Worm (Caenorhabditis elegans) whole organism, young adult: ENCODE measurements around the gene gmeb-3.

Source experiments
- B0035.1 ChIP-seq: sonication (generic microtip); optimal IDR thresholded peaks from 2 replicates; lab custom pipeline; 2016; ENCODE audit warnings: missing genetic modification characterization, mild to moderate bottlenecking, missing compliant biosample characterization, missing genotype, missing genetic modification reagents
- B0336.3 ChIP-seq: fragments of 200-800 bp; sonication (Bioruptor generic); IDR thresholded peaks from 2 replicates; pipeline ENCODE4 v1.3.6; 2022; ENCODE audit warnings: missing genetic modification characterization, missing compliant biosample characterization
- C17E4.6 ChIP-seq: fragments of 200-800 bp; sonication (Bioruptor generic); IDR thresholded peaks from 2 replicates; pipeline ENCODE4 v1.3.6; 2022; ENCODE audit warnings: missing genetic modification reagents, missing genetic modification characterization, missing compliant biosample characterization
- F10E7.11 ChIP-seq: sonication (generic microtip); optimal IDR thresholded peaks from 2 replicates; lab custom pipeline; 2017; ENCODE audit warnings: mild to moderate bottlenecking, missing genetic modification characterization, moderate library complexity, missing compliant biosample characterization
- F22D6.2 ChIP-seq: sonication (generic microtip); optimal IDR thresholded peaks from 2 replicates; lab custom pipeline; 2016; ENCODE audit warnings: mild to moderate bottlenecking, missing genetic modification characterization, missing compliant biosample characterization
- F39B2.1 ChIP-seq: fragments of 200-800 bp; sonication (Bioruptor generic); IDR thresholded peaks from 2 replicates; pipeline ENCODE4 v1.3.6; 2022; ENCODE audit warnings: missing genetic modification reagents, missing genetic modification characterization, missing compliant biosample characterization
- F52B5.7 ChIP-seq: sonication (generic microtip); optimal IDR thresholded peaks from 2 replicates; lab custom pipeline; 2016; ENCODE audit warnings: mild to moderate bottlenecking, missing genetic modification characterization, missing compliant biosample characterization
- F55B11.4 ChIP-seq: sonication (generic microtip); optimal IDR thresholded peaks from 2 replicates; lab custom pipeline; 2016; ENCODE audit warnings: missing compliant biosample characterization, missing genetic modification characterization, borderline replicate concordance; ENCODE audit not compliant: insufficient read depth
- F57C9.4 ChIP-seq: sonication (generic microtip); optimal IDR thresholded peaks from 2 replicates; lab custom pipeline; 2017; ENCODE audit warnings: mild to moderate bottlenecking, missing genetic modification characterization, missing compliant biosample characterization
- K12H6.12 ChIP-seq: fragments of 200-800 bp; sonication (Bioruptor generic); optimal IDR thresholded peaks from 2 replicates; lab custom pipeline; 2018; ENCODE audit warnings: mild to moderate bottlenecking, missing genetic modification characterization, missing compliant biosample characterization
- T07F8.4 ChIP-seq: sonication (generic microtip); optimal IDR thresholded peaks from 2 replicates; lab custom pipeline; 2016; ENCODE audit warnings: mild to moderate bottlenecking, missing genetic modification characterization, moderate library complexity, missing compliant biosample characterization
- Y53G8AR.9 ChIP-seq: fragments of 200-800 bp; sonication (Bioruptor generic); conservative IDR thresholded peaks from 2 replicates; pipeline ENCODE4 v1.3.6; 2022; ENCODE audit warnings: missing genetic modification reagents, missing genetic modification characterization, missing compliant biosample characterization
- Y56A3A.18 ChIP-seq: fragments of 200-800 bp; sonication (Bioruptor generic); IDR thresholded peaks from 2 replicates; pipeline ENCODE4 v1.3.6; 2022; ENCODE audit warnings: missing genetic modification reagents, missing genetic modification characterization, missing compliant biosample characterization
- Y79H2A.3 ChIP-seq: fragments of 200-800 bp; sonication (Bioruptor generic); conservative IDR thresholded peaks from 2 replicates; pipeline ENCODE4 v1.3.6; 2022; ENCODE audit warnings: missing genetic modification reagents, missing genetic modification characterization, missing compliant biosample characterization
- ZK185.1 ChIP-seq: sonication (generic microtip); optimal IDR thresholded peaks from 2 replicates; lab custom pipeline; 2016; ENCODE audit warnings: mild to moderate bottlenecking, missing genetic modification characterization, missing compliant biosample characterization; ENCODE audit not compliant: poor library complexity, severe bottlenecking
- attf-3 ChIP-seq: fragments of 200-800 bp; sonication (Bioruptor generic); conservative IDR thresholded peaks from 2 replicates; pipeline ENCODE4 v1.3.6; 2022; ENCODE audit warnings: missing genetic modification reagents, missing genetic modification characterization, missing compliant biosample characterization
- cebp-1 ChIP-seq, 2 experiments: fragments of 200-800 bp in 1 of 2; sonication (Bioruptor generic) in 1 of 2; sonication (generic microtip) in 1 of 2; IDR thresholded peaks in 1 of 2; optimal IDR thresholded peaks in 1 of 2; 2 replicates each; pipeline versions ENCODE4 v1.3.6 to Lab custom; 2017 to 2022; ENCODE audit warnings: missing compliant biosample characterization in 2 of 2, missing genetic modification characterization in 2 of 2, mild to moderate bottlenecking in 1 of 2, missing genetic modification reagents in 1 of 2, moderate library complexity in 1 of 2
- ceh-100 ChIP-seq: fragments of 200-800 bp; sonication (Bioruptor generic); IDR thresholded peaks from 2 replicates; pipeline ENCODE4 v1.3.6; 2022; ENCODE audit warnings: missing genetic modification reagents, missing genetic modification characterization, missing compliant biosample characterization
- ceh-27 ChIP-seq: fragments of 200-800 bp; sonication (Bioruptor generic); optimal IDR thresholded peaks from 2 replicates; lab custom pipeline; 2018; ENCODE audit warnings: mild to moderate bottlenecking, missing genetic modification characterization, moderate library complexity, missing compliant biosample characterization
- chd-7 ChIP-seq: sonication (generic microtip); optimal IDR thresholded peaks from 2 replicates; lab custom pipeline; 2016; ENCODE audit warnings: mild to moderate bottlenecking, missing genetic modification characterization, moderate library complexity, missing compliant biosample characterization
- die-1 ChIP-seq: sonication (generic microtip); optimal IDR thresholded peaks from 2 replicates; lab custom pipeline; 2016; ENCODE audit warnings: missing genotype, mild to moderate bottlenecking, missing genetic modification characterization, missing compliant biosample characterization
- dox-1 ChIP-seq: fragments of 200-800 bp; sonication (Bioruptor generic); IDR thresholded peaks from 2 replicates; pipeline ENCODE4 v1.3.6; 2022; ENCODE audit warnings: missing genetic modification reagents, missing genetic modification characterization, missing compliant biosample characterization
- efl-1 ChIP-seq: fragments of 150-350 bp; optimal IDR thresholded peaks from 2 replicates; lab custom pipeline; 2014; ENCODE audit warnings: missing biosample characterization, missing genetic modification reagents, missing genetic modification characterization
- egrh-3 ChIP-seq: fragments of 200-800 bp; sonication (Bioruptor generic); IDR thresholded peaks from 2 replicates; pipeline ENCODE4 v1.3.6; 2022; ENCODE audit warnings: missing genetic modification reagents, missing genetic modification characterization, missing compliant biosample characterization
- ekl-4 ChIP-seq: fragments of 200-800 bp; sonication (Bioruptor generic); IDR thresholded peaks from 2 replicates; pipeline ENCODE4 v1.3.6; 2022; ENCODE audit warnings: missing genetic modification reagents, missing genetic modification characterization, missing compliant biosample characterization
- ets-4 ChIP-seq: fragments of 200-800 bp; sonication (Bioruptor generic); optimal IDR thresholded peaks from 2 replicates; lab custom pipeline; 2018; ENCODE audit warnings: mild to moderate bottlenecking, missing genetic modification characterization, missing compliant biosample characterization
- gei-17 ChIP-seq: fragments of 200-800 bp; sonication (Bioruptor generic); optimal IDR thresholded peaks from 2 replicates; lab custom pipeline; 2018; ENCODE audit warnings: mild to moderate bottlenecking, missing genetic modification characterization, missing compliant biosample characterization
- hlh-26 ChIP-seq: fragments of 200-800 bp; sonication (Bioruptor generic); conservative IDR thresholded peaks from 2 replicates; pipeline ENCODE4 v1.3.6; 2022; ENCODE audit warnings: missing genetic modification reagents, missing genetic modification characterization, missing compliant biosample characterization
- hmg-1.2 ChIP-seq: fragments of 200-800 bp; sonication (Bioruptor generic); IDR thresholded peaks from 2 replicates; pipeline ENCODE4 v1.3.6; 2022; ENCODE audit warnings: missing genetic modification reagents, missing genetic modification characterization, missing compliant biosample characterization
- let-607 ChIP-seq, 2 experiments: fragments of 200-800 bp in 1 of 2; sonication (Bioruptor generic) in 1 of 2; sonication (generic microtip) in 1 of 2; optimal IDR thresholded peaks; 2 replicates each; lab custom pipeline; 2016 to 2018; ENCODE audit warnings: mild to moderate bottlenecking in 2 of 2, missing compliant biosample characterization in 2 of 2, missing genetic modification characterization in 2 of 2, moderate library complexity in 2 of 2, missing genotype in 1 of 2
- lin-35 ChIP-seq, 3 experiments: fragments of 150-350 bp in 2 of 3; sonication (generic microtip) in 1 of 3; optimal IDR thresholded peaks; 2 replicates each; lab custom pipeline; 2014 to 2018; ENCODE audit warnings: missing biosample characterization in 3 of 3, missing genetic modification characterization in 3 of 3, missing genetic modification reagents in 3 of 3
- lin-40 ChIP-seq: sonication (generic microtip); optimal IDR thresholded peaks from 2 replicates; lab custom pipeline; 2016; ENCODE audit warnings: missing genetic modification characterization, mild to moderate bottlenecking, missing compliant biosample characterization, missing genotype, missing genetic modification reagents
- madf-8 ChIP-seq: fragments of 200-800 bp; sonication (Bioruptor generic); conservative IDR thresholded peaks from 2 replicates; pipeline ENCODE4 v1.3.6; 2022; ENCODE audit warnings: missing genetic modification reagents, missing genetic modification characterization, missing compliant biosample characterization
- mcd-1 ChIP-seq: fragments of 200-800 bp; sonication (Bioruptor generic); IDR thresholded peaks from 2 replicates; pipeline ENCODE4 v1.3.6; 2022; ENCODE audit warnings: missing genetic modification reagents, missing genetic modification characterization, missing compliant biosample characterization
- nfyb-1 ChIP-seq: fragments of 200-800 bp; sonication (Bioruptor generic); IDR thresholded peaks from 2 replicates; pipeline ENCODE4 v1.3.6; 2022; ENCODE audit warnings: missing genetic modification reagents, missing genetic modification characterization, missing compliant biosample characterization
- pbrm-1 ChIP-seq: fragments of 200-800 bp; sonication (Bioruptor generic); IDR thresholded peaks from 2 replicates; pipeline ENCODE4 v1.3.6; 2022; ENCODE audit warnings: missing genetic modification reagents, missing genetic modification characterization, missing compliant biosample characterization
- sdz-38 ChIP-seq: sonication (generic microtip); optimal IDR thresholded peaks from 2 replicates; lab custom pipeline; 2016; ENCODE audit warnings: missing genotype, missing genetic modification characterization, missing compliant biosample characterization
- snpc-4 ChIP-seq, 5 experiments: fragments of 150-350 bp in 1 of 5; sonication (generic microtip) in 4 of 5; optimal IDR thresholded peaks; 2 replicates each; lab custom pipeline; 2014 to 2018; ENCODE audit warnings: missing genetic modification characterization in 5 of 5, missing biosample characterization in 3 of 5, antibody characterized with exemption in 2 of 5, mild to moderate bottlenecking in 2 of 5, missing compliant biosample characterization in 2 of 5, missing genotype in 2 of 5, moderate library complexity in 2 of 5, missing genetic modification reagents in 1 of 5
- somi-1 ChIP-seq: fragments of 200-800 bp; sonication (Bioruptor generic); optimal IDR thresholded peaks from 2 replicates; lab custom pipeline; 2018; ENCODE audit warnings: mild to moderate bottlenecking, missing genetic modification characterization, missing compliant biosample characterization
- tbp1 ChIP-seq: fragments of 200-800 bp; sonication (Bioruptor generic); optimal IDR thresholded peaks from 2 replicates; lab custom pipeline; 2018; ENCODE audit warnings: mild to moderate bottlenecking, missing genetic modification characterization, missing compliant biosample characterization
- unc-130 ChIP-seq: sonication (generic microtip); optimal IDR thresholded peaks from 2 replicates; lab custom pipeline; 2016; ENCODE audit warnings: missing genetic modification reagents, missing genetic modification characterization, missing compliant biosample characterization
- unc-62 ChIP-seq: fragments of 150-350 bp; optimal IDR thresholded peaks from 2 replicates; lab custom pipeline; 2014; ENCODE audit warnings: missing biosample characterization, missing genetic modification reagents, missing genetic modification characterization
- zfh-2 ChIP-seq: fragments of 200-800 bp; sonication (Bioruptor generic); conservative IDR thresholded peaks from 2 replicates; pipeline ENCODE4 v1.3.6; 2022; ENCODE audit warnings: missing genetic modification reagents, missing genetic modification characterization, missing compliant biosample characterization
- ztf-18 ChIP-seq: sonication (generic microtip); optimal IDR thresholded peaks from 2 replicates; lab custom pipeline; 2016; ENCODE audit warnings: missing genotype, mild to moderate bottlenecking, missing genetic modification characterization, missing compliant biosample characterization
- ztf-26 ChIP-seq: sonication (generic microtip); optimal IDR thresholded peaks from 2 replicates; lab custom pipeline; 2017; ENCODE audit warnings: missing genetic modification characterization, missing compliant biosample characterization
- ztf-28 ChIP-seq: fragments of 200-800 bp; sonication (Bioruptor generic); IDR thresholded peaks from 2 replicates; pipeline ENCODE4 v1.3.6; 2022; ENCODE audit warnings: missing genetic modification reagents, missing genetic modification characterization, missing compliant biosample characterization

Gene gmeb-3

ce11 chrIII:3801379-3801894 lies 33.1 kb downstream of the gmeb-3 start (continued):
- TF ChIP-seq lin-40 (tag; lab: Kevin White, UChicago), result peak; percentile 95
- no peak for TF ChIP-seq Y79H2A.3 (GFP tag; lab: Robert Waterston, UW)
- TF ChIP-seq B0035.1, result peak; percentile 77
- peak; percentile 91 for TF ChIP-seq ekl-4 (GFP tag; lab: Robert Waterston, UW)
- TF ChIP-seq let-607 (tag; optimal IDR thresholded peaks at IDR 0.05; lab: Kevin White, UChicago), result peak in 1 of 2 experiments; percentile 83
- TF ChIP-seq Y53G8AR.9 (GFP tag; lab: Robert Waterston, UW), result peak; percentile 62
- TF ChIP-seq F39B2.1, result no peak
- TF ChIP-seq madf-8, result no peak
- TF ChIP-seq nfyb-1 (GFP tag; lab: Robert Waterston, UW), result peak; percentile 92
- TF ChIP-seq lin-35 (GFP tag; optimal IDR thresholded peaks at IDR 0.05; lab: Kevin White, UChicago), result peak in 2 of 3 experiments; percentile 22 to 88
- peak; percentile 93 for TF ChIP-seq hmg-1.2
- TF ChIP-seq K12H6.12 (tag; lab: Kevin White, UChicago), result peak; percentile 95
- peak; percentile 88 for TF ChIP-seq ZK185.1
- TF ChIP-seq tbp1 (GFP tag; lab: Kevin White, UChicago), result peak; percentile 53
- no peak for TF ChIP-seq F55B11.4 (tag; lab: Kevin White, UChicago)
- TF ChIP-seq attf-3 (GFP tag; lab: Robert Waterston, UW), result no peak
- peak; percentile 78 for TF ChIP-seq mcd-1 (GFP tag; lab: Robert Waterston, UW)
- no peak for TF ChIP-seq ets-4 (GFP tag; lab: Kevin White, UChicago)
- no peak for TF ChIP-seq F57C9.4 (tag; lab: Kevin White, UChicago)
- peak; percentile 18; the same call in 1 of the 2 replicates for TF ChIP-seq ceh-100
- TF ChIP-seq sdz-38 (tag; lab: Kevin White, UChicago), result no peak
- peak; percentile 83 for TF ChIP-seq unc-62
- peak; percentile 72 for TF ChIP-seq gei-17
- TF ChIP-seq ztf-18 (tag; lab: Kevin White, UChicago), result peak; percentile 43
- TF ChIP-seq chd-7 (tag; lab: Kevin White, UChicago), result peak; percentile 90
- no peak for TF ChIP-seq cebp-1 (GFP tag; IDR thresholded peaks at IDR 0.05; lab: Robert Waterston, UW)
- peak; percentile 93 for TF ChIP-seq cebp-1 (tag; optimal IDR thresholded peaks at IDR 0.05; lab: Kevin White, UChicago)
- peak; percentile 2 for TF ChIP-seq unc-130
- peak; percentile 71 for TF ChIP-seq F22D6.2
- TF ChIP-seq ceh-27 (GFP tag; lab: Kevin White, UChicago), result peak; percentile 93
- TF ChIP-seq somi-1 (GFP tag; lab: Kevin White, UChicago), result peak; percentile 98
- TF ChIP-seq T07F8.4 (tag; lab: Kevin White, UChicago), result peak; percentile 76
- TF ChIP-seq pbrm-1 (GFP tag; lab: Robert Waterston, UW), result peak; percentile 84
- no peak for TF ChIP-seq egrh-3 (GFP tag; lab: Robert Waterston, UW)
- TF ChIP-seq F10E7.11 (tag; lab: Kevin White, UChicago), result peak; percentile 43
- TF ChIP-seq snpc-4 (GFP tag; optimal IDR thresholded peaks at IDR 0.05; lab: Kevin White, UChicago), result peak; percentile 25
- TF ChIP-seq snpc-4 (tag; optimal IDR thresholded peaks at IDR 0.05; lab: Kevin White, UChicago), result peak in 3 of 4 experiments; percentile 49 to 78 (median 64)
- TF ChIP-seq efl-1, result no peak
- TF ChIP-seq ztf-28 (GFP tag; lab: Robert Waterston, UW), result no peak
- TF ChIP-seq zfh-2, result peak; percentile 96
- TF ChIP-seq ztf-26, result peak; percentile 94
- 0 out of 2 replicates have a peak, but pooled peaks have one; percentile 61 for TF ChIP-seq Y56A3A.18 (GFP tag; lab: Robert Waterston, UW)
- TF ChIP-seq F52B5.7 (tag; lab: Kevin White, UChicago), result peak; percentile 7
- peak; percentile 90 for TF ChIP-seq B0336.3 (GFP tag; lab: Robert Waterston, UW)
- TF ChIP-seq dox-1 (GFP tag; lab: Robert Waterston, UW), result peak; percentile 79
- no peak for TF ChIP-seq hlh-26 (GFP tag; lab: Robert Waterston, UW)
- 0 out of 2 replicates have a peak, but pooled peaks have one; percentile 56 for TF ChIP-seq C17E4.6 (GFP tag; lab: Robert Waterston, UW)
- peak; percentile 64 for TF ChIP-seq die-1 (tag; lab: Kevin White, UChicago)
